Worm (Caenorhabditis elegans): ENCODE measurements around the gene npp-1.
A peak's percentile ranks its signal among the peaks of the same experiment; 100 is the strongest.
"Not testable (repeated sequence)": the region's sequence is repeated elsewhere in the genome, so short reads cannot be mapped to it uniquely, and the experiment has no call there.

npp-1 gene

ce11 chrIV:9867915-9868314 lies 9.6 kb downstream of the npp-1 start:
- TF ChIP-seq W03F9.2 (tag; optimal IDR thresholded peaks at IDR 0.05) = no peak
- TF ChIP-seq him-1 (tag; optimal IDR thresholded peaks at IDR 0.05) = no peak
- TF ChIP-seq dao-5 (tag; optimal IDR thresholded peaks at IDR 0.05) = no peak

- TF ChIP-seq him-1 (tag; optimal IDR thresholded peaks at IDR 0.05) = no peak
- no peak for TF ChIP-seq dao-5 (tag; optimal IDR thresholded peaks at IDR 0.05)
- no peak for TF ChIP-seq W03F9.2 (tag; optimal IDR thresholded peaks at IDR 0.05)
These were observed 11.1 kb downstream of the npp-1 start for ce11 chrIV:9869344-9869743.

ce11 chrIV:9872210-9872609 lies 13.9 kb downstream of the npp-1 start:
- no peak for TF ChIP-seq him-1 (tag; optimal IDR thresholded peaks at IDR 0.05)
- TF ChIP-seq W03F9.2 (tag; optimal IDR thresholded peaks at IDR 0.05) = no peak
- TF ChIP-seq dao-5 (tag; optimal IDR thresholded peaks at IDR 0.05) = no peak

ce11 chrIV:9872786-9873185 lies 14.5 kb downstream of the npp-1 start:
- no peak for TF ChIP-seq W03F9.2 (tag; optimal IDR thresholded peaks at IDR 0.05)
- TF ChIP-seq him-1 (tag; optimal IDR thresholded peaks at IDR 0.05) = no peak
- no peak for TF ChIP-seq dao-5 (tag; optimal IDR thresholded peaks at IDR 0.05)

- TF ChIP-seq him-1 (tag; optimal IDR thresholded peaks at IDR 0.05) (no peak), W03F9.2 (tag; optimal IDR thresholded peaks at IDR 0.05) (peak; percentile 30), dao-5 (tag; optimal IDR thresholded peaks at IDR 0.05) (no peak)
These were observed 15.5 kb downstream of the npp-1 start for ce11 chrIV:9873837-9874236.

ce11 chrIV:9875646-9876045 lies 17.4 kb downstream of the npp-1 start:
- TF ChIP-seq W03F9.2 (tag; optimal IDR thresholded peaks at IDR 0.05) (no peak), him-1 (tag; optimal IDR thresholded peaks at IDR 0.05) (no peak), dao-5 (tag; optimal IDR thresholded peaks at IDR 0.05) (no peak)

- TF ChIP-seq W03F9.2 (tag; optimal IDR thresholded peaks at IDR 0.05) (no peak), dao-5 (tag; optimal IDR thresholded peaks at IDR 0.05) (no peak), him-1 (tag; optimal IDR thresholded peaks at IDR 0.05) (no peak)
These were observed 20.6 kb downstream of the npp-1 start, which contains the start of gene nhr-4 for ce11 chrIV:9878893-9879379. TSS of gene nhr-4 (plus strand) at chrIV:9879329.

ce11 chrIV:9884257-9884656 lies 26.0 kb downstream of the npp-1 start, which contains the start of the genes prp-18 and mccc-1:
TSS of gene prp-18 (minus strand) at chrIV:9884383.
TSS of gene mccc-1 (plus strand) at chrIV:9884570.
- no peak for TF ChIP-seq W03F9.2 (tag; optimal IDR thresholded peaks at IDR 0.05)
- TF ChIP-seq dao-5 (tag; optimal IDR thresholded peaks at IDR 0.05) = no peak
- no peak for TF ChIP-seq him-1 (tag; optimal IDR thresholded peaks at IDR 0.05)

- TF ChIP-seq dao-5 (tag; optimal IDR thresholded peaks at IDR 0.05) = no peak
- no peak for TF ChIP-seq W03F9.2 (tag; optimal IDR thresholded peaks at IDR 0.05)
- no peak for TF ChIP-seq him-1 (tag; optimal IDR thresholded peaks at IDR 0.05)
These were observed 31.6 kb downstream of the npp-1 start, which contains the start of gene ttbk-3 for ce11 chrIV:9889857-9890256. TSS of gene ttbk-3 (minus strand) at chrIV:9889957.

ce11 chrIV:9891938-9892337 lies 33.6 kb downstream of the npp-1 start, which contains the start of gene F32B6.4:
TSS of gene F32B6.4 (minus strand) at chrIV:9892038.
- TF ChIP-seq him-1 (tag; optimal IDR thresholded peaks at IDR 0.05) (no peak), dao-5 (tag; optimal IDR thresholded peaks at IDR 0.05) (no peak), W03F9.2 (tag; optimal IDR thresholded peaks at IDR 0.05) (no peak)

ce11 chrIV:9893649-9894048 lies 35.4 kb downstream of the npp-1 start, which contains the start of gene sss-1:
TSS of gene sss-1 (minus strand) at chrIV:9893749.
- TF ChIP-seq him-1, dao-5, W03F9.2 (tag; optimal IDR thresholded peaks at IDR 0.05): not testable (repeated sequence)

ce11 chrIV:9894331-9894730 lies 36.0 kb downstream of the npp-1 start, which contains the start of gene msp-77:
TSS of gene msp-77 (plus strand) at chrIV:9894631.
- TF ChIP-seq him-1, W03F9.2, dao-5 (tag; optimal IDR thresholded peaks at IDR 0.05): not testable (repeated sequence)

- no peak for TF ChIP-seq W03F9.2 (tag; optimal IDR thresholded peaks at IDR 0.05)
- no peak for TF ChIP-seq him-1 (tag; optimal IDR thresholded peaks at IDR 0.05)
- TF ChIP-seq dao-5 (tag; optimal IDR thresholded peaks at IDR 0.05) = no peak
These were observed 36.8 kb downstream of the npp-1 start, which contains the start of gene ssp-32 for ce11 chrIV:9895088-9895487. TSS of gene ssp-32 (plus strand) at chrIV:9895388.

- TF ChIP-seq dao-5 (tag; optimal IDR thresholded peaks at IDR 0.05) = no peak
- TF ChIP-seq W03F9.2 (tag; optimal IDR thresholded peaks at IDR 0.05) = no peak
- TF ChIP-seq him-1 (tag; optimal IDR thresholded peaks at IDR 0.05) = no peak
These were observed 40.4 kb downstream of the npp-1 start, which contains the start of gene tbc-3 for ce11 chrIV:9898712-9899111. TSS of gene tbc-3 (plus strand) at chrIV:9899012.

ce11 chrIV:9899227-9899626 lies 40.9 kb downstream of the npp-1 start:
- TF ChIP-seq dao-5 (tag; optimal IDR thresholded peaks at IDR 0.05) (no peak), him-1 (tag; optimal IDR thresholded peaks at IDR 0.05) (no peak), W03F9.2 (tag; optimal IDR thresholded peaks at IDR 0.05) (no peak)
